Worm (Caenorhabditis elegans): ENCODE data around the gene C35D6.3.

ce11 chrIV:16336721-16337120 lies 9.9 kb upstream of the C35D6.3 start, which contains the start of gene C35D6.13:
- TF ChIP-seq snpc-1.3 (tag; optimal IDR thresholded peaks at IDR 0.05; ENCODE audit: insufficient read depth) (no peak), zim-3 (tag; optimal IDR thresholded peaks at IDR 0.05) (no peak), sea-2 (GFP tag; IDR thresholded peaks at IDR 0.05) (no peak), sdz-38 (tag; optimal IDR thresholded peaks at IDR 0.05) (no peak), hsf-1 (GFP tag; IDR thresholded peaks at IDR 0.05) (no peak), snpc-3.4 (tag; optimal IDR thresholded peaks at IDR 0.05) (no peak), C17E4.6 (GFP tag; IDR thresholded peaks at IDR 0.05) (no peak), dpff-1 (tag; optimal IDR thresholded peaks at IDR 0.05) (no peak), ceh-100 (GFP tag; IDR thresholded peaks at IDR 0.05) (no peak), athp-1 (tag; optimal IDR thresholded peaks at IDR 0.05) (no peak)
